Worm (Caenorhabditis elegans) whole organism, L1 larva: ENCODE data around the gene ins-15.
"Not testable (repeated sequence)": the region's sequence is repeated elsewhere in the genome, so short reads cannot be mapped to it uniquely, and the experiment has no call there.

ENCODE experiments used
- C34B4.2 ChIP-seq: sonication (generic microtip); optimal IDR thresholded peaks from 2 replicates; lab custom pipeline; 2017; ENCODE audit warnings: mild to moderate bottlenecking, missing genetic modification characterization, missing compliant biosample characterization
- aha-1 ChIP-seq: fragments of 150-350 bp; optimal IDR thresholded peaks from 2 replicates; lab custom pipeline; 2014; ENCODE audit warnings: missing biosample characterization, missing genetic modification characterization
- ama-1 ChIP-seq: fragments of 150-350 bp; optimal IDR thresholded peaks from 2 replicates; lab custom pipeline; 2014
- blmp-1 ChIP-seq: fragments of 150-350 bp; optimal IDR thresholded peaks from 2 replicates; lab custom pipeline; 2014; ENCODE audit warnings: missing biosample characterization, missing genetic modification characterization
- ceh-63 ChIP-seq: fragments of 200-800 bp; sonication (Bioruptor generic); optimal IDR thresholded peaks from 2 replicates; lab custom pipeline; 2018; ENCODE audit warnings: mild to moderate bottlenecking, missing genetic modification characterization, missing compliant biosample characterization
- ceh-8 ChIP-seq: fragments of 200-800 bp; sonication (Bioruptor generic); optimal IDR thresholded peaks from 2 replicates; lab custom pipeline; 2018; ENCODE audit warnings: mild to moderate bottlenecking, missing genetic modification characterization, moderate library complexity, missing compliant biosample characterization
- ceh-88 ChIP-seq: fragments of 200-800 bp; sonication (Bioruptor generic); IDR thresholded peaks from 2 replicates; pipeline ENCODE4 v1.3.6; 2022; ENCODE audit warnings: missing genetic modification characterization, missing compliant biosample characterization
- dpl-1 ChIP-seq, 3 experiments: fragments of 150-350 bp in 2 of 3; sonication (generic microtip) in 1 of 3; optimal IDR thresholded peaks; 2 replicates each; lab custom pipeline; 2014 to 2017; ENCODE audit warnings: missing biosample characterization in 3 of 3, missing genetic modification characterization in 3 of 3, missing genetic modification reagents in 3 of 3
- dsc-1 ChIP-seq: sonication (generic microtip); optimal IDR thresholded peaks from 2 replicates; lab custom pipeline; 2016; ENCODE audit warnings: mild to moderate bottlenecking, missing genetic modification characterization, missing compliant biosample characterization
- egl-13 ChIP-seq: sonication (generic microtip); optimal IDR thresholded peaks from 2 replicates; lab custom pipeline; 2016; ENCODE audit warnings: missing genotype, missing genetic modification reagents, missing genetic modification characterization, missing compliant biosample characterization
- egl-27 ChIP-seq, 2 experiments: fragments of 150-350 bp in 1 of 2; sonication (generic microtip); optimal IDR thresholded peaks; 3 replicates each; lab custom pipeline; 2017 to 2018; ENCODE audit warnings: missing biosample characterization in 2 of 2, missing genetic modification characterization in 2 of 2, missing genetic modification reagents in 2 of 2
- ets-5 ChIP-seq: fragments of 200-800 bp; sonication (Bioruptor generic); IDR thresholded peaks from 2 replicates; pipeline ENCODE4 v1.3.6; 2022; ENCODE audit warnings: missing genetic modification characterization, missing compliant biosample characterization
- fkh-10 ChIP-seq: sonication (generic microtip); optimal IDR thresholded peaks from 2 replicates; lab custom pipeline; 2017; ENCODE audit warnings: missing biosample characterization, missing genetic modification reagents, missing genetic modification characterization
- fkh-8 ChIP-seq: sonication (generic microtip); optimal IDR thresholded peaks from 2 replicates; lab custom pipeline; 2016; ENCODE audit warnings: mild to moderate bottlenecking, missing genetic modification characterization, missing compliant biosample characterization
- fos-1 ChIP-seq: fragments of 150-350 bp; optimal IDR thresholded peaks from 2 replicates; lab custom pipeline; 2014; ENCODE audit warnings: missing biosample characterization, missing genetic modification characterization
- grh-1 ChIP-seq: fragments of 200-800 bp; sonication (Bioruptor generic); IDR thresholded peaks from 2 replicates; pipeline ENCODE4 v1.3.6; 2022; ENCODE audit warnings: missing genetic modification reagents, missing genetic modification characterization, missing compliant biosample characterization
- irx-1 ChIP-seq: sonication (generic microtip); optimal IDR thresholded peaks from 2 replicates; lab custom pipeline; 2016; ENCODE audit warnings: missing genetic modification characterization, missing compliant biosample characterization
- lin-13 ChIP-seq: fragments of 150-350 bp; optimal IDR thresholded peaks from 2 replicates; lab custom pipeline; 2014; ENCODE audit warnings: missing biosample characterization, missing genetic modification reagents, missing genetic modification characterization
- lin-14 ChIP-seq: fragments of 200-800 bp; sonication (Bioruptor generic); optimal IDR thresholded peaks from 2 replicates; lab custom pipeline; 2018; ENCODE audit warnings: mild to moderate bottlenecking, missing genetic modification characterization, moderate library complexity, missing compliant biosample characterization
- lin-15B ChIP-seq: fragments of 150-350 bp; sonication (generic microtip); optimal IDR thresholded peaks from 3 replicates; lab custom pipeline; 2014; ENCODE audit warnings: missing biosample characterization, missing genetic modification characterization
- lin-35 ChIP-seq, 2 experiments: fragments of 150-350 bp; optimal IDR thresholded peaks; 2 replicates each; lab custom pipeline; 2014; ENCODE audit warnings: missing biosample characterization in 2 of 2, missing genetic modification characterization in 2 of 2, missing genetic modification reagents in 2 of 2
- lin-39 ChIP-seq: fragments of 150-350 bp; optimal IDR thresholded peaks from 2 replicates; lab custom pipeline; 2014; ENCODE audit warnings: missing biosample characterization, missing genetic modification reagents, missing genetic modification characterization
- mab-9 ChIP-seq: fragments of 200-800 bp; sonication (Bioruptor generic); IDR thresholded peaks from 2 replicates; pipeline ENCODE4 v1.3.6; 2022; ENCODE audit warnings: missing genetic modification reagents, missing genetic modification characterization, missing compliant biosample characterization
- mdl-1 ChIP-seq, 2 experiments: fragments of 150-350 bp; optimal IDR thresholded peaks; 2 replicates each; lab custom pipeline; 2014 to 2017; ENCODE audit warnings: missing biosample characterization in 2 of 2, missing genetic modification characterization in 2 of 2, inconsistent platforms in 1 of 2
- mef-2 ChIP-seq: fragments of 150-350 bp; optimal IDR thresholded peaks from 2 replicates; lab custom pipeline; 2014; ENCODE audit warnings: missing biosample characterization, missing genetic modification characterization
- nhr-11 ChIP-seq: fragments of 150-350 bp; optimal IDR thresholded peaks from 2 replicates; lab custom pipeline; 2014; ENCODE audit warnings: missing biosample characterization, missing genetic modification characterization
- nhr-12 ChIP-seq: sonication (generic microtip); optimal IDR thresholded peaks from 2 replicates; lab custom pipeline; 2017; ENCODE audit warnings: missing biosample characterization, missing genetic modification characterization
- nhr-19 ChIP-seq: fragments of 200-800 bp; sonication (Bioruptor generic); conservative IDR thresholded peaks from 2 replicates; pipeline ENCODE4 v1.3.6; 2022; ENCODE audit warnings: missing genetic modification characterization, missing compliant biosample characterization
- nhr-20 ChIP-seq: sonication (generic microtip); optimal IDR thresholded peaks from 2 replicates; lab custom pipeline; 2016; ENCODE audit warnings: mild to moderate bottlenecking, missing genetic modification characterization, missing compliant biosample characterization
- nhr-47 ChIP-seq: sonication (generic microtip); optimal IDR thresholded peaks from 2 replicates; lab custom pipeline; 2016; ENCODE audit warnings: mild to moderate bottlenecking, missing genetic modification characterization, moderate library complexity, missing compliant biosample characterization
- nhr-76 ChIP-seq: sonication (generic microtip); optimal IDR thresholded peaks from 2 replicates; lab custom pipeline; 2017; ENCODE audit warnings: missing biosample characterization, missing genetic modification characterization
- nhr-84 ChIP-seq: sonication (generic microtip); optimal IDR thresholded peaks from 2 replicates; lab custom pipeline; 2017; ENCODE audit warnings: missing biosample characterization, missing genetic modification characterization
- nhr-85 ChIP-seq: sonication (generic microtip); peaks from one replicate; lab custom pipeline; 2016; ENCODE audit warnings: missing genetic modification characterization, inconsistent platforms, missing compliant biosample characterization
- pqm-1 ChIP-seq: sonication (generic microtip); optimal IDR thresholded peaks from 3 replicates; lab custom pipeline; 2017; ENCODE audit warnings: missing biosample characterization, missing genetic modification characterization
- rnt-1 ChIP-seq: sonication (generic microtip); optimal IDR thresholded peaks from 2 replicates; lab custom pipeline; 2016; ENCODE audit warnings: mild to moderate bottlenecking, missing genetic modification characterization, moderate library complexity, missing compliant biosample characterization
- snpc-4 ChIP-seq: fragments of 150-350 bp; optimal IDR thresholded peaks from 2 replicates; lab custom pipeline; 2014; ENCODE audit warnings: missing biosample characterization, missing genetic modification characterization
- tbx-2 ChIP-seq: sonication (generic microtip); optimal IDR thresholded peaks from 2 replicates; lab custom pipeline; 2016; ENCODE audit warnings: missing genetic modification characterization, missing compliant biosample characterization
- tlp-1 ChIP-seq: fragments of 150-350 bp; optimal IDR thresholded peaks from 2 replicates; lab custom pipeline; 2014; ENCODE audit warnings: missing biosample characterization, missing genetic modification characterization
- unc-30 ChIP-seq: sonication (generic microtip); optimal IDR thresholded peaks from 2 replicates; lab custom pipeline; 2017; ENCODE audit warnings: missing biosample characterization, missing genetic modification characterization
- unc-86 ChIP-seq: sonication (generic microtip); optimal IDR thresholded peaks from 2 replicates; lab custom pipeline; 2016; ENCODE audit warnings: missing genetic modification characterization, missing compliant biosample characterization
- unc-98 ChIP-seq: fragments of 200-800 bp; sonication (Bioruptor generic); IDR thresholded peaks from 2 replicates; pipeline ENCODE4 v1.3.6; 2022; ENCODE audit warnings: missing genetic modification characterization, missing compliant biosample characterization
- xbp-1 ChIP-seq: sonication (generic microtip); optimal IDR thresholded peaks from 2 replicates; lab custom pipeline; 2016; ENCODE audit warnings: missing genetic modification characterization, missing compliant biosample characterization
- zip-4 ChIP-seq: fragments of 200-800 bp; sonication (Bioruptor generic); optimal IDR thresholded peaks from 2 replicates; lab custom pipeline; 2018; ENCODE audit warnings: mild to moderate bottlenecking, missing genetic modification characterization, moderate library complexity, missing compliant biosample characterization
- ztf-4 ChIP-seq: fragments of 150-350 bp; optimal IDR thresholded peaks from 2 replicates; lab custom pipeline; 2014; ENCODE audit warnings: missing biosample characterization, missing genetic modification characterization

ins-15 gene

ce11 chrII:6776418-6777034 lies 32.0 kb upstream of the ins-15 start, which contains the start of gene ssup-72 (continued):
- peak; percentile 39 for TF ChIP-seq lin-15B (tag; lab: Kevin White, UChicago)
- TF ChIP-seq fkh-8 (tag; lab: Kevin White, UChicago): peak; percentile 74
- peak; percentile 52 for TF ChIP-seq lin-13
- peak; percentile 51; the same call in 1 of the 2 replicates for TF ChIP-seq grh-1
- TF ChIP-seq zip-4 (GFP tag; lab: Kevin White, UChicago): no peak
- TF ChIP-seq nhr-20 (tag; lab: Kevin White, UChicago): peak; percentile 83
- peak; percentile 96 for TF ChIP-seq rnt-1 (tag; lab: Kevin White, UChicago)

- not testable (repeated sequence) for TF ChIP-seq ceh-63 (GFP tag; lab: Kevin White, UChicago); blmp-1 (tag; lab: Kevin White, UChicago); nhr-76
Measured at ce11 chrII:6775076-6775475, 30.5 kb upstream of the ins-15 start, which contains the start of gene agr-1. Gene agr-1, minus strand, starts transcription at chrII:6775176.

- TF ChIP-seq unc-30 (tag; lab: Kevin White, UChicago) (no peak), ceh-88 (GFP tag; lab: Robert Waterston, UW) (no peak), C34B4.2 (tag; lab: Kevin White, UChicago) (no peak), egl-13 (tag; lab: Kevin White, UChicago) (no peak), fkh-10 (GFP tag; lab: Kevin White, UChicago) (peak; percentile 32), irx-1 (tag; lab: Kevin White, UChicago) (no peak), lin-14 (peak; percentile 47), unc-98 (GFP tag; lab: Robert Waterston, UW) (no peak), blmp-1 (tag; lab: Kevin White, UChicago) (no peak)
Measured at ce11 chrII:6772482-6772881, 27.9 kb upstream of the ins-15 start.

- no peak for TF ChIP-seq egl-27 (tag; optimal IDR thresholded peaks at IDR 0.05; lab: Kevin White, UChicago)
- no peak for TF ChIP-seq nhr-12 (tag; lab: Kevin White, UChicago)
- no peak for TF ChIP-seq nhr-19 (GFP tag; lab: Robert Waterston, UW)
- no peak for TF ChIP-seq lin-35 (GFP tag; optimal IDR thresholded peaks at IDR 0.05; lab: Kevin White, UChicago)
- TF ChIP-seq lin-39 (tag; lab: Kevin White, UChicago): no peak
- TF ChIP-seq fkh-8 (tag; lab: Kevin White, UChicago): no peak
- TF ChIP-seq xbp-1 (tag; lab: Kevin White, UChicago): no peak
- no peak for TF ChIP-seq ama-1
- no peak for TF ChIP-seq fkh-10 (GFP tag; lab: Kevin White, UChicago)
- TF ChIP-seq snpc-4 (tag; lab: Kevin White, UChicago): no peak
- TF ChIP-seq mdl-1 (tag; optimal IDR thresholded peaks at IDR 0.05; lab: Kevin White, UChicago): no peak
- no peak for TF ChIP-seq ets-5 (GFP tag; lab: Robert Waterston, UW)
- no peak for TF ChIP-seq grh-1
- TF ChIP-seq ceh-8 (GFP tag; lab: Kevin White, UChicago): no peak
- no peak for TF ChIP-seq ztf-4 (tag; lab: Kevin White, UChicago)
- TF ChIP-seq tlp-1: no peak
- TF ChIP-seq nhr-47 (tag; lab: Kevin White, UChicago): no peak
- TF ChIP-seq mab-9 (GFP tag; lab: Robert Waterston, UW): no peak
Measured at ce11 chrII:6770030-6770429, 25.5 kb upstream of the ins-15 start.

ce11 chrII:6768014-6768413 lies 23.5 kb upstream of the ins-15 start, which contains the start of gene F41G3.18:
Gene F41G3.18, plus strand, starts transcription at chrII:6768314.
- TF ChIP-seq tbx-2 (tag; lab: Kevin White, UChicago) (no peak), irx-1 (tag; lab: Kevin White, UChicago) (no peak), unc-98 (GFP tag; lab: Robert Waterston, UW) (no peak), nhr-11 (tag; lab: Kevin White, UChicago) (no peak), dsc-1 (tag; lab: Kevin White, UChicago) (no peak), mef-2 (tag; lab: Kevin White, UChicago) (no peak), pqm-1 (no peak), grh-1 (no peak), C34B4.2 (tag; lab: Kevin White, UChicago) (no peak), rnt-1 (tag; lab: Kevin White, UChicago) (no peak), ets-5 (GFP tag; lab: Robert Waterston, UW) (no peak), nhr-19 (GFP tag; lab: Robert Waterston, UW) (no peak), nhr-84 (no peak), dpl-1 (GFP tag; optimal IDR thresholded peaks at IDR 0.05; lab: Kevin White, UChicago) (no peak), lin-13 (no peak), snpc-4 (tag; lab: Kevin White, UChicago) (no peak), nhr-85 (tag; lab: Kevin White, UChicago) (no peak), aha-1 (no peak), unc-86 (tag; lab: Kevin White, UChicago) (no peak), fos-1 (tag; lab: Kevin White, UChicago) (no peak)
